Fruit fly (Drosophila melanogaster): ENCODE results near the gene CG3568.

The CG3568 gene

dm6 chrX:4498234-4498633 lies 44.2 kb upstream of the CG3568 start (continued):
- TF ChIP-seq oc (tag; optimal IDR thresholded peaks at IDR 0.05): peak; percentile 48
- TF ChIP-seq CG6254 (GFP tag; optimal IDR thresholded peaks at IDR 0.05): peak; percentile 36
- peak; percentile 58 for TF ChIP-seq dmrt99B (tag; optimal IDR thresholded peaks at IDR 0.05)
- TF ChIP-seq ewg (GFP tag; optimal IDR thresholded peaks at IDR 0.05): peak; percentile 6
- peak; percentile 48 for TF ChIP-seq tin (GFP tag; optimal IDR thresholded peaks at IDR 0.05)
- TF ChIP-seq CG2678 (tag; optimal IDR thresholded peaks at IDR 0.05): peak; percentile 47
- peak; percentile 40; the same call in 1 of the 2 replicates for TF ChIP-seq Ptx1 (GFP tag; IDR thresholded peaks at IDR 0.05)
- no peak for TF ChIP-seq H2.0 (GFP tag; IDR thresholded peaks at IDR 0.05)
- peak; percentile 41 for TF ChIP-seq Xbp1 (GFP tag; optimal IDR thresholded peaks at IDR 0.05)
- no peak for TF ChIP-seq CG12071 (GFP tag; optimal IDR thresholded peaks at IDR 0.05)
- peak; percentile 29 for TF ChIP-seq CG8944 (GFP tag; optimal IDR thresholded peaks at IDR 0.05)
- TF ChIP-seq sisA (GFP tag; IDR thresholded peaks at IDR 0.05): peak; percentile 60
- no peak for TF ChIP-seq CG4617 (GFP tag; optimal IDR thresholded peaks at IDR 0.05; ENCODE audit: borderline replicate concordance)
- TF ChIP-seq lmd (GFP tag; IDR thresholded peaks at IDR 0.05): 0 out of 2 replicates have a peak, but pooled peaks have one; percentile 27
- no peak for TF ChIP-seq pan (optimal IDR thresholded peaks at IDR 0.05)
- TF ChIP-seq pan (GFP tag; optimal IDR thresholded peaks at IDR 0.05 in 1 of 2, IDR thresholded peaks at IDR 0.05 in 1 of 2): peak in 1 of 2 experiments; percentile 46
- TF ChIP-seq tna (GFP tag; IDR thresholded peaks at IDR 0.05; ENCODE audit: partially characterized antibody): no peak
- TF ChIP-seq CG7786 (GFP tag; optimal IDR thresholded peaks at IDR 0.05): peak; percentile 4
- TF ChIP-seq CG17186 (GFP tag; optimal IDR thresholded peaks at IDR 0.05): no peak
- TF ChIP-seq CG16863 (GFP tag; optimal IDR thresholded peaks at IDR 0.05): peak; percentile 31
- peak; percentile 41 for TF ChIP-seq CG7839 (tag; optimal IDR thresholded peaks at IDR 0.05)
- peak; percentile 22 for TF ChIP-seq CG1602 (GFP tag; optimal IDR thresholded peaks at IDR 0.05)
- no peak for TF ChIP-seq CG9797 (GFP tag; optimal IDR thresholded peaks at IDR 0.05)
- no peak for TF ChIP-seq Eip74EF (GFP tag; optimal IDR thresholded peaks at IDR 0.05)
- TF ChIP-seq chm (GFP tag; IDR thresholded peaks at IDR 0.05): 0 out of 2 replicates have a peak, but pooled peaks have one; percentile 45
- TF ChIP-seq disco-r (GFP tag; optimal IDR thresholded peaks at IDR 0.05): peak; percentile 5
- no peak for TF ChIP-seq CG43689 (GFP tag; IDR thresholded peaks at IDR 0.05)
- peak; percentile 19 for TF ChIP-seq NC2β (GFP tag; optimal IDR thresholded peaks at IDR 0.05)
- TF ChIP-seq onecut (GFP tag; IDR thresholded peaks at IDR 0.05): peak; percentile 41; the same call in 1 of the 2 replicates
- TF ChIP-seq kah (GFP tag; optimal IDR thresholded peaks at IDR 0.05): no peak
- TF ChIP-seq tgo (GFP tag; IDR thresholded peaks at IDR 0.05): 0 out of 3 replicates have a peak, but pooled peaks have one; percentile 29
- TF ChIP-seq CG1529 (GFP tag; optimal IDR thresholded peaks at IDR 0.05): no peak
- TF ChIP-seq CG4424 (GFP tag; optimal IDR thresholded peaks at IDR 0.05): peak; percentile 38
- TF ChIP-seq CoRest (tag; optimal IDR thresholded peaks at IDR 0.05): peak; percentile 22
- TF ChIP-seq sd (tag; optimal IDR thresholded peaks at IDR 0.05): no peak
- peak; percentile 10 for TF ChIP-seq CG6654 (GFP tag; optimal IDR thresholded peaks at IDR 0.05)
- TF ChIP-seq slp2 (GFP tag; optimal IDR thresholded peaks at IDR 0.05): peak; percentile 3
- TF ChIP-seq CG15601 (tag; optimal IDR thresholded peaks at IDR 0.05): no peak
- TF ChIP-seq grau (tag; optimal IDR thresholded peaks at IDR 0.05): no peak
- peak; percentile 78 for TF ChIP-seq Ets65A (GFP tag)
- TF ChIP-seq CG31441 (GFP tag; IDR thresholded peaks at IDR 0.05): peak; percentile 50; the same call in 1 of the 2 replicates
- TF ChIP-seq vvl (GFP tag; IDR thresholded peaks at IDR 0.05): peak; percentile 51; the same call in 1 of the 2 replicates
- peak; percentile 54 for TF ChIP-seq Blimp-1 (GFP tag; optimal IDR thresholded peaks at IDR 0.05)
- peak; percentile 51 for TF ChIP-seq dmrt11E (tag; optimal IDR thresholded peaks at IDR 0.05)
- peak; percentile 40 for TF ChIP-seq phol (tag; optimal IDR thresholded peaks at IDR 0.05)
- 0 out of 2 replicates have a peak, but pooled peaks have one; percentile 49 for TF ChIP-seq CG17328 (GFP tag; IDR thresholded peaks at IDR 0.05)
- no peak for TF ChIP-seq CG9609 (GFP tag; optimal IDR thresholded peaks at IDR 0.05)
- TF ChIP-seq pum (GFP tag; optimal IDR thresholded peaks at IDR 0.05): peak; percentile 24
- TF ChIP-seq CG14441 (GFP tag; IDR thresholded peaks at IDR 0.05): no peak
- peak; percentile 31 for TF ChIP-seq CG18262 (tag; optimal IDR thresholded peaks at IDR 0.05)
